Worm (Caenorhabditis elegans): ENCODE data around the gene tasp-1.
A peak's percentile ranks its signal among the peaks of the same experiment; 100 is the strongest.

The tasp-1 gene

ce11 chrIII:10759050-10760023 lies at the start of gene tasp-1:
Gene tasp-1 (plus strand): TSS chrIII:10759307.
- TF ChIP-seq vab-15 (tag; optimal IDR thresholded peaks at IDR 0.05) (peak; percentile 100), skn-1 (tag; optimal IDR thresholded peaks at IDR 0.05) (peak; percentile 99), elt-2 (tag; optimal IDR thresholded peaks at IDR 0.05) (peak; percentile 97), irx-1 (tag; optimal IDR thresholded peaks at IDR 0.05) (peak; percentile 100), mab-9 (GFP tag; IDR thresholded peaks at IDR 0.05) (peak; percentile 100), dpl-1 (GFP tag; optimal IDR thresholded peaks at IDR 0.05) (peak; percentile 100), mef-2 (tag; optimal IDR thresholded peaks at IDR 0.05) (peak; percentile 94), nhr-47 (tag; optimal IDR thresholded peaks at IDR 0.05) (peak; percentile 100), lin-15B (tag; optimal IDR thresholded peaks at IDR 0.05) (peak; percentile 100), unc-30 (tag; optimal IDR thresholded peaks at IDR 0.05) (peak; percentile 19), tlp-1 (tag; optimal IDR thresholded peaks at IDR 0.05) (no peak), fkh-10 (GFP tag; optimal IDR thresholded peaks at IDR 0.05) (peak; percentile 100), blmp-1 (tag; optimal IDR thresholded peaks at IDR 0.05) (peak; percentile 82), lin-39 (tag; optimal IDR thresholded peaks at IDR 0.05) (peak; percentile 96), hlh-17 (GFP tag; optimal IDR thresholded peaks at IDR 0.05; ENCODE audit: borderline replicate concordance) (no peak), F16B12.6 (tag; optimal IDR thresholded peaks at IDR 0.05) (peak; percentile 80), pag-3 (tag; optimal IDR thresholded peaks at IDR 0.05; ENCODE audit: borderline replicate concordance, insufficient read depth) (peak; percentile 1), nhr-71 (tag; optimal IDR thresholded peaks at IDR 0.05) (peak; percentile 100), nhr-19 (GFP tag; conservative IDR thresholded peaks at IDR 0.05) (peak; percentile 100), nhr-84 (tag; optimal IDR thresholded peaks at IDR 0.05) (peak; percentile 90), pax-3 (tag; optimal IDR thresholded peaks at IDR 0.05) (peak; percentile 100), zip-4 (GFP tag; optimal IDR thresholded peaks at IDR 0.05) (peak; percentile 98), ceh-63 (GFP tag; optimal IDR thresholded peaks at IDR 0.05) (peak; percentile 100), ztf-4 (tag; optimal IDR thresholded peaks at IDR 0.05) (peak; percentile 100), xbp-1 (tag; optimal IDR thresholded peaks at IDR 0.05) (peak; percentile 99), snu-23 (GFP tag; optimal IDR thresholded peaks at IDR 0.05) (peak; percentile 100), lsy-2 (tag; optimal IDR thresholded peaks at IDR 0.05) (peak; percentile 98 to 99), C16A3.4 (tag; optimal IDR thresholded peaks at IDR 0.05) (peak; percentile 100), aly-2 (tag; optimal IDR thresholded peaks at IDR 0.05) (peak; percentile 97), ces-1 (GFP tag; optimal IDR thresholded peaks at IDR 0.05) (peak; percentile 91), unc-62 (GFP tag; optimal IDR thresholded peaks at IDR 0.05) (peak; percentile 91), nhr-12 (tag; optimal IDR thresholded peaks at IDR 0.05) (peak; percentile 76), ceh-8 (GFP tag; optimal IDR thresholded peaks at IDR 0.05) (peak; percentile 99), snpc-4 (tag; optimal IDR thresholded peaks at IDR 0.05) (peak; percentile 93), unc-98 (GFP tag; IDR thresholded peaks at IDR 0.05) (peak; percentile 100), efl-1 (optimal IDR thresholded peaks at IDR 0.05) (peak; percentile 100), efl-1 (GFP tag; optimal IDR thresholded peaks at IDR 0.05 in 1 of 2) (peak; percentile 99 to 100), nhr-237 (tag; optimal IDR thresholded peaks at IDR 0.05) (peak; percentile 99), pqm-1 (tag; optimal IDR thresholded peaks at IDR 0.05) (peak; percentile 93), tbx-2 (tag; optimal IDR thresholded peaks at IDR 0.05) (peak; percentile 100), fkh-8 (tag; optimal IDR thresholded peaks at IDR 0.05) (peak; percentile 100), mep-1 (tag; optimal IDR thresholded peaks at IDR 0.05) (peak; percentile 98), efl-3 (GFP tag; optimal IDR thresholded peaks at IDR 0.05) (peak; percentile 81), ztf-11 (tag; optimal IDR thresholded peaks at IDR 0.05) (peak in 1 of 2 experiments; percentile 100), hpl-2 (GFP tag; optimal IDR thresholded peaks at IDR 0.05) (no peak), swsn-7 (tag; optimal IDR thresholded peaks at IDR 0.05) (peak; percentile 100), nhr-11 (tag; optimal IDR thresholded peaks at IDR 0.05) (peak; percentile 98), fkh-4 (tag; optimal IDR thresholded peaks at IDR 0.05; ENCODE audit: borderline replicate concordance) (peak; percentile 98), lir-3 (tag; optimal IDR thresholded peaks at IDR 0.05; ENCODE audit: poor library complexity) (peak; percentile 99), ets-5 (GFP tag; IDR thresholded peaks at IDR 0.05) (peak; percentile 89; the same call in 1 of the 2 replicates)
